Fruit fly (Drosophila melanogaster): ENCODE results near the gene CG10681.

The CG10681 gene

dm6 chr3L:12514762-12515215, 13.5 kb downstream of the CG10681 start, which contains the start of the genes sti and tral (continued):
- TF ChIP-seq Scr (GFP tag; IDR thresholded peaks at IDR 0.05; ENCODE audit: partially characterized antibody) (peak; percentile 53), her (GFP tag; optimal IDR thresholded peaks at IDR 0.05) (peak; percentile 87), pan (optimal IDR thresholded peaks at IDR 0.05) (no peak), pan (GFP tag; optimal IDR thresholded peaks at IDR 0.05 in 1 of 2, IDR thresholded peaks at IDR 0.05 in 1 of 2) (peak in 1 of 2 experiments; percentile 86), CG6791 (GFP tag; IDR thresholded peaks at IDR 0.05; ENCODE audit: partially characterized antibody) (no peak), sens-2 (GFP tag; IDR thresholded peaks at IDR 0.05) (peak; percentile 21; the same call in 1 of the 2 replicates), hb (GFP tag; IDR thresholded peaks at IDR 0.05; ENCODE audit: partially characterized antibody) (no peak), ind (GFP tag; optimal IDR thresholded peaks at IDR 0.05) (peak; percentile 91), CG9215 (GFP tag; IDR thresholded peaks at IDR 0.05) (peak; percentile 90), HLHmδ (GFP tag; optimal IDR thresholded peaks at IDR 0.05) (no peak), Elba2 (GFP tag; optimal IDR thresholded peaks at IDR 0.05) (peak; percentile 65), bbx (GFP tag; IDR thresholded peaks at IDR 0.05; ENCODE audit: partially characterized antibody) (peak; percentile 24; the same call in 1 of the 2 replicates), CG10654 (GFP tag; optimal IDR thresholded peaks at IDR 0.05) (peak; percentile 85), klu (GFP tag; IDR thresholded peaks at IDR 0.05) (peak; percentile 72), lov (optimal IDR thresholded peaks at IDR 0.05) (no peak), lov (GFP tag; IDR thresholded peaks at IDR 0.05) (peak; percentile 86; the same call in 2 of the 3 replicates), CG11695 (GFP tag; IDR thresholded peaks at IDR 0.05) (peak; percentile 68; the same call in 2 of the 3 replicates), sisA (GFP tag; IDR thresholded peaks at IDR 0.05) (peak; percentile 87), Xbp1 (GFP tag; optimal IDR thresholded peaks at IDR 0.05) (peak; percentile 94), unpg (GFP tag; optimal IDR thresholded peaks at IDR 0.05) (peak; percentile 81), cas (GFP tag; IDR thresholded peaks at IDR 0.05) (peak; percentile 81; the same call in 1 of the 2 replicates), CG13296 (GFP tag; optimal IDR thresholded peaks at IDR 0.05) (peak; percentile 72), gem (tag; optimal IDR thresholded peaks at IDR 0.05) (peak; percentile 88), CG10462 (GFP tag; optimal IDR thresholded peaks at IDR 0.05) (peak; percentile 85), CG6689 (GFP tag; IDR thresholded peaks at IDR 0.05) (peak; percentile 87), Mad (GFP tag; optimal IDR thresholded peaks at IDR 0.05) (peak; percentile 93), C15 (GFP tag; IDR thresholded peaks at IDR 0.05) (no peak), CG1647 (GFP tag; optimal IDR thresholded peaks at IDR 0.05) (peak; percentile 95), CG6654 (GFP tag; optimal IDR thresholded peaks at IDR 0.05) (peak; percentile 52), dysf (GFP tag; IDR thresholded peaks at IDR 0.05) (peak; percentile 82), CG9437 (GFP tag; optimal IDR thresholded peaks at IDR 0.05) (peak; percentile 61), phol (tag; optimal IDR thresholded peaks at IDR 0.05) (peak; percentile 88), CG11504 (tag; optimal IDR thresholded peaks at IDR 0.05) (no peak), lmd (GFP tag; IDR thresholded peaks at IDR 0.05) (peak; percentile 84), Hr51 (GFP tag; optimal IDR thresholded peaks at IDR 0.05) (peak; percentile 79 to 96), Bdp1 (GFP tag; optimal IDR thresholded peaks at IDR 0.05) (peak; percentile 84), Doc3 (GFP tag; IDR thresholded peaks at IDR 0.05; ENCODE audit: partially characterized antibody) (no peak), Six4 (GFP tag; optimal IDR thresholded peaks at IDR 0.05) (peak; percentile 70), CG12236 (GFP tag; optimal IDR thresholded peaks at IDR 0.05) (peak; percentile 87), CG16815 (GFP tag; optimal IDR thresholded peaks at IDR 0.05) (peak; percentile 81), HLH54F (GFP tag; optimal IDR thresholded peaks at IDR 0.05) (peak; percentile 96), CG7963 (GFP tag; IDR thresholded peaks at IDR 0.05; ENCODE audit: partially characterized antibody) (no peak), CG14965 (GFP tag; optimal IDR thresholded peaks at IDR 0.05; ENCODE audit: borderline replicate concordance) (peak; percentile 31), CG13424 (tag; optimal IDR thresholded peaks at IDR 0.05) (peak; percentile 88), CG17612 (GFP tag; IDR thresholded peaks at IDR 0.05) (peak; percentile 57; the same call in 1 of the 2 replicates), CG18619 (GFP tag; optimal IDR thresholded peaks at IDR 0.05) (peak; percentile 84), Hr3 (GFP tag; optimal IDR thresholded peaks at IDR 0.05) (peak; percentile 94), CG31224 (GFP tag; IDR thresholded peaks at IDR 0.05) (peak; percentile 83), fru (optimal IDR thresholded peaks at IDR 0.05) (peak; percentile 38), luna (GFP tag; optimal IDR thresholded peaks at IDR 0.05) (peak; percentile 88), gt (GFP tag; IDR thresholded peaks at IDR 0.05) (peak; percentile 60; the same call in 1 of the 2 replicates)
